Worm (Caenorhabditis elegans): ENCODE data around the gene F53F8.6.

F53F8.6 gene

DNA sequence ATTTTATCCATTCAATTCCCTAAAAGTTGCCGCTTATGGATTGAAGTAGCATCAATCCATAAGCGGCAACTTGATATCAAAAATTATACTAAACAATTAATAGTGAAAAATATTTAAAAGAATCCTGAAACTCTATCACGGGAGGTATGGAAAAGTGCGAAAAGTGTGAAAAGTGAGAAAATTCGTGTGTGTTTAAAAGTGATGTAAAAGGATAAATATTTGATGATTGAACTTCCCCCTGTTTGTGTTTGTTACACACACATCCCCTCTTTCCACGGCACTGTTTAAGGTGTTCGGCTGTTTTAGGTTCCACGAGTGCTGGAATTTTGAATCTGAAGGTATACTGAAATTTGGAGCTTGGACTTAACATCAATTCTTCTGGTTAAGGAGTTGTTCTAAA lies 43.9 kb downstream of the F53F8.6 start:
- TF ChIP-seq madf-9 (GFP tag; conservative IDR thresholded peaks at IDR 0.05): no peak
- no peak for TF ChIP-seq pha-4 (GFP tag; IDR thresholded peaks at IDR 0.05)
- peak; percentile 57 for TF ChIP-seq pha-4 (tag; optimal IDR thresholded peaks at IDR 0.05)
- no peak for TF ChIP-seq set-16 (GFP tag; IDR thresholded peaks at IDR 0.05)
- TF ChIP-seq fkh-10 (GFP tag; optimal IDR thresholded peaks at IDR 0.05): no peak

DNA sequence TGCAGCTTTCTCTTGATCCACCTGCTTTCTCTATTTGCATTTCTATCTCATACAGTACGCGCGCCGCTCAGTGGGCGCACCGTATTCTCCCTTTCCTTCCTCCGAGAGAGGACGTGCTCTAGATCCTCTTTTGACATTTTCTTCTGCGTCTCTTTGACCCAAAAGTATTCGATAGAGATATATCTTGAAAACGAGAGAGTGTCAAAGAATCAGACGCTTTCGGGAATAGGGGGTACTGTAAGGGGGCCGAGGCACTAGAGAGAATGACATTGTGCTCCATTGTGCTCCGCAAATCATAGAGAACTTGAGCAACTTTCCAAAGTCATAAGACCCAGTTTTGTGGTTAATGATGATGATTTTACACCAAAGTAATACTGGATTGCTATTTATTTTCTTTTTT lies 45.1 kb downstream of the F53F8.6 start:
- TF ChIP-seq dmd-8 (GFP tag; IDR thresholded peaks at IDR 0.05) (no peak), nhr-28 (tag; optimal IDR thresholded peaks at IDR 0.05) (peak; percentile 6), set-16 (GFP tag; IDR thresholded peaks at IDR 0.05) (no peak), pha-4 (GFP tag; IDR thresholded peaks at IDR 0.05) (no peak), pha-4 (tag; optimal IDR thresholded peaks at IDR 0.05) (peak; percentile 100), F37D6.2 (tag; optimal IDR thresholded peaks at IDR 0.05) (no peak), mdl-1 (tag; optimal IDR thresholded peaks at IDR 0.05) (no peak), nhr-41 (GFP tag; IDR thresholded peaks at IDR 0.05) (no peak), daf-16 (GFP tag; optimal IDR thresholded peaks at IDR 0.05) (no peak), daf-16 (tag; optimal IDR thresholded peaks at IDR 0.05) (no peak), mxl-3 (GFP tag; optimal IDR thresholded peaks at IDR 0.05) (no peak), jun-1 (tag; optimal IDR thresholded peaks at IDR 0.05) (no peak), lin-39 (tag; optimal IDR thresholded peaks at IDR 0.05) (no peak), ceh-82 (tag; optimal IDR thresholded peaks at IDR 0.05) (no peak)

DNA sequence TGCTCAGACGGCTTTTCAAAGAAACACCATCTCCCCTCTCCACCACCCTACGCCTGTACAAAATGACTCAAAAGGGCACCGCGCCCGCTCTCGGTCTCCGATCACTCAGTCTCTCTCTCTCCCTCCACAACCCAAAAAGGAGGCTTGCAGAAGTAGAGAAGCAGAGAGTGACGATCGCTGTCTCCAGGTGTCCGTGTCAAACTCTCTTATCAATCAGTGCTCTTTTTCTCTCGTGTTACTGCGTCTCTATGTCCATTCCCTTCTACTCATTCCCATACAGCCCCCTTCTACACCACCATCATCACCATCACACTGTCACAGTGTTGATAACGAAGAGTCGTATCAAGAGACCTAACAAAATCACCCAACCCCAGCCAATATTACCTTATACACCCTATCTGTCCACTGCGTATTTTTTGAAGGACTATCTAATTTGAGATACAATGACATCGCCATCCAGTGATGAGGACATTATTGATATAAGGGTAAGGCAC lies 48.6 kb downstream of the F53F8.6 start, which contains the start of gene pha-4:
Gene pha-4 (plus strand): TSS at position 444 of the 494 bp plus-strand sequence.
- no peak for TF ChIP-seq snpc-4 (tag; optimal IDR thresholded peaks at IDR 0.05)
- TF ChIP-seq tra-1 (GFP tag; IDR thresholded peaks at IDR 0.05): no peak
- TF ChIP-seq mdt-29 (GFP tag; IDR thresholded peaks at IDR 0.05): no peak
- no peak for TF ChIP-seq ztf-11 (tag; optimal IDR thresholded peaks at IDR 0.05)
- TF ChIP-seq nhr-41 (GFP tag; IDR thresholded peaks at IDR 0.05): no peak
- peak; percentile 79 for TF ChIP-seq dve-1 (tag; optimal IDR thresholded peaks at IDR 0.05; ENCODE audit: insufficient read depth)
- no peak for TF ChIP-seq F49E8.2 (tag; optimal IDR thresholded peaks at IDR 0.05; ENCODE audit: borderline replicate concordance)
- no peak for TF ChIP-seq saeg-2 (GFP tag; IDR thresholded peaks at IDR 0.05)
- TF ChIP-seq nhr-48 (tag; optimal IDR thresholded peaks at IDR 0.05): peak; percentile 40
- no peak for TF ChIP-seq F37D6.2 (tag; optimal IDR thresholded peaks at IDR 0.05)
- no peak for TF ChIP-seq arid-1 (GFP tag; conservative IDR thresholded peaks at IDR 0.05)
- no peak for TF ChIP-seq nhr-10 (tag; optimal IDR thresholded peaks at IDR 0.05)
- TF ChIP-seq nhr-11 (tag; optimal IDR thresholded peaks at IDR 0.05): no peak
- TF ChIP-seq ztf-7 (tag; optimal IDR thresholded peaks at IDR 0.05): no peak
- TF ChIP-seq cey-2 (tag; optimal IDR thresholded peaks at IDR 0.05; ENCODE audit: borderline replicate concordance, insufficient read depth): no peak
- TF ChIP-seq T26A8.4 (GFP tag; IDR thresholded peaks at IDR 0.05): peak; percentile 11; the same call in 1 of the 2 replicates
- TF ChIP-seq zip-11 (GFP tag; IDR thresholded peaks at IDR 0.05): no peak
- no peak for TF ChIP-seq madf-9 (GFP tag; conservative IDR thresholded peaks at IDR 0.05)
- no peak for TF ChIP-seq tag-97 (GFP tag; IDR thresholded peaks at IDR 0.05)
- no peak for TF ChIP-seq skn-1 (tag; optimal IDR thresholded peaks at IDR 0.05)
- peak; percentile 43 for TF ChIP-seq set-16 (GFP tag; IDR thresholded peaks at IDR 0.05)
- TF ChIP-seq ama-1 (optimal IDR thresholded peaks at IDR 0.05): no peak
- TF ChIP-seq daf-12 (tag; optimal IDR thresholded peaks at IDR 0.05): no peak
- no peak for TF ChIP-seq R02D3.7 (tag; optimal IDR thresholded peaks at IDR 0.05)
- no peak for TF ChIP-seq ZK546.5 (tag; optimal IDR thresholded peaks at IDR 0.05)
- TF ChIP-seq nhr-111 (GFP tag; optimal IDR thresholded peaks at IDR 0.05): no peak
- no peak for TF ChIP-seq ceh-62 (tag; optimal IDR thresholded peaks at IDR 0.05)
- no peak for TF ChIP-seq spr-1 (tag; optimal IDR thresholded peaks at IDR 0.05)
- TF ChIP-seq ces-1 (GFP tag; optimal IDR thresholded peaks at IDR 0.05): no peak
- TF ChIP-seq aly-2 (tag; optimal IDR thresholded peaks at IDR 0.05): no peak
- no peak for TF ChIP-seq lsy-2 (tag; optimal IDR thresholded peaks at IDR 0.05)
- no peak for TF ChIP-seq D1046.2 (GFP tag; IDR thresholded peaks at IDR 0.05)
- TF ChIP-seq mxl-2 (GFP tag; conservative IDR thresholded peaks at IDR 0.05): no peak
- no peak for TF ChIP-seq jun-1 (tag; optimal IDR thresholded peaks at IDR 0.05)
- TF ChIP-seq php-3 (GFP tag; IDR thresholded peaks at IDR 0.05): peak; percentile 68
- no peak for TF ChIP-seq fos-1 (tag; optimal IDR thresholded peaks at IDR 0.05)
- TF ChIP-seq nhr-76 (tag; optimal IDR thresholded peaks at IDR 0.05): no peak
- peak; percentile 59 for TF ChIP-seq pqm-1 (tag; optimal IDR thresholded peaks at IDR 0.05)

Measured in whole organism, L4 larva.